Worm (Caenorhabditis elegans) whole organism, young adult: ENCODE measurements around the gene Y50D4A.1.

Experiments
- D2030.7 ChIP-seq: fragments of 200-800 bp; sonication (Bioruptor generic); IDR thresholded peaks from 2 replicates; pipeline ENCODE4 v1.3.6; 2022; ENCODE audit warnings: missing genetic modification reagents, missing genetic modification characterization, missing compliant biosample characterization
- F23B12.7 ChIP-seq: sonication (generic microtip); optimal IDR thresholded peaks from 2 replicates; lab custom pipeline; 2017; ENCODE audit warnings: missing genetic modification characterization, mild to moderate bottlenecking, missing compliant biosample characterization, antibody characterized with exemption, moderate library complexity; ENCODE audit not compliant: insufficient read depth
- F37B4.10 ChIP-seq: fragments of 200-800 bp; sonication (Bioruptor generic); IDR thresholded peaks from 2 replicates; pipeline ENCODE4 v1.3.6; 2022; ENCODE audit warnings: missing genetic modification characterization, missing compliant biosample characterization
- F52B5.7 ChIP-seq: sonication (generic microtip); optimal IDR thresholded peaks from 2 replicates; lab custom pipeline; 2016; ENCODE audit warnings: mild to moderate bottlenecking, missing genetic modification characterization, missing compliant biosample characterization
- F57A8.1 ChIP-seq: fragments of 200-800 bp; sonication (Bioruptor generic); optimal IDR thresholded peaks from 2 replicates; lab custom pipeline; 2018; ENCODE audit warnings: mild to moderate bottlenecking, missing genetic modification characterization, moderate library complexity, missing compliant biosample characterization
- F57C9.4 ChIP-seq: sonication (generic microtip); optimal IDR thresholded peaks from 2 replicates; lab custom pipeline; 2017; ENCODE audit warnings: mild to moderate bottlenecking, missing genetic modification characterization, missing compliant biosample characterization
- T26A5.8 ChIP-seq: sonication (generic microtip); optimal IDR thresholded peaks from 2 replicates; lab custom pipeline; 2016; ENCODE audit warnings: missing genetic modification characterization, missing compliant biosample characterization
- Y53G8AR.9 ChIP-seq: fragments of 200-800 bp; sonication (Bioruptor generic); conservative IDR thresholded peaks from 2 replicates; pipeline ENCODE4 v1.3.6; 2022; ENCODE audit warnings: missing genetic modification reagents, missing genetic modification characterization, missing compliant biosample characterization
- Y56A3A.18 ChIP-seq: fragments of 200-800 bp; sonication (Bioruptor generic); IDR thresholded peaks from 2 replicates; pipeline ENCODE4 v1.3.6; 2022; ENCODE audit warnings: missing genetic modification reagents, missing genetic modification characterization, missing compliant biosample characterization
- Y67H2A.10 ChIP-seq: fragments of 200-800 bp; sonication (Bioruptor generic); conservative IDR thresholded peaks from 2 replicates; pipeline ENCODE4 v1.3.6; 2022; ENCODE audit warnings: missing genetic modification reagents, missing genetic modification characterization, missing compliant biosample characterization
- Y95B8A.8 ChIP-seq: fragments of 200-800 bp; sonication (Bioruptor generic); IDR thresholded peaks from 2 replicates; pipeline ENCODE4 v1.3.6; 2022; ENCODE audit warnings: missing genetic modification reagents, missing genetic modification characterization, missing compliant biosample characterization
- aptf-2 ChIP-seq: fragments of 200-800 bp; sonication (Bioruptor generic); conservative IDR thresholded peaks from 2 replicates; pipeline ENCODE4 v1.3.6; 2022; ENCODE audit warnings: missing genetic modification reagents, missing genetic modification characterization, missing compliant biosample characterization
- ccch-3 ChIP-seq: fragments of 200-800 bp; sonication (Bioruptor generic); optimal IDR thresholded peaks from 2 replicates; lab custom pipeline; 2018; ENCODE audit warnings: mild to moderate bottlenecking, missing genetic modification characterization, missing compliant biosample characterization
- ceh-100 ChIP-seq: fragments of 200-800 bp; sonication (Bioruptor generic); IDR thresholded peaks from 2 replicates; pipeline ENCODE4 v1.3.6; 2022; ENCODE audit warnings: missing genetic modification reagents, missing genetic modification characterization, missing compliant biosample characterization
- dpl-1 ChIP-seq: fragments of 150-350 bp; optimal IDR thresholded peaks from 2 replicates; lab custom pipeline; 2014; ENCODE audit warnings: missing biosample characterization, missing genetic modification reagents, missing genetic modification characterization
- efl-1 ChIP-seq: fragments of 150-350 bp; optimal IDR thresholded peaks from 2 replicates; lab custom pipeline; 2014; ENCODE audit warnings: missing biosample characterization, missing genetic modification reagents, missing genetic modification characterization
- fkh-3 ChIP-seq: sonication (generic microtip); optimal IDR thresholded peaks from 2 replicates; lab custom pipeline; 2016; ENCODE audit warnings: mild to moderate bottlenecking, missing genetic modification characterization, missing compliant biosample characterization
- hsf-1 ChIP-seq: fragments of 200-800 bp; sonication (Bioruptor generic); IDR thresholded peaks from 2 replicates; pipeline ENCODE4 v1.3.6; 2022; ENCODE audit warnings: missing genetic modification reagents, missing genetic modification characterization, missing compliant biosample characterization
- lin-35 ChIP-seq, 3 experiments: fragments of 150-350 bp in 2 of 3; sonication (generic microtip) in 1 of 3; optimal IDR thresholded peaks; 2 replicates each; lab custom pipeline; 2014 to 2018; ENCODE audit warnings: missing biosample characterization in 3 of 3, missing genetic modification characterization in 3 of 3, missing genetic modification reagents in 3 of 3
- lin-40 ChIP-seq: sonication (generic microtip); optimal IDR thresholded peaks from 2 replicates; lab custom pipeline; 2016; ENCODE audit warnings: missing genetic modification characterization, mild to moderate bottlenecking, missing compliant biosample characterization, missing genotype, missing genetic modification reagents
- lsl-1 ChIP-seq: fragments of 200-800 bp; sonication (Bioruptor generic); optimal IDR thresholded peaks from 2 replicates; lab custom pipeline; 2018; ENCODE audit warnings: mild to moderate bottlenecking, missing genetic modification characterization, moderate library complexity, missing compliant biosample characterization
- lsy-27 ChIP-seq: sonication (generic microtip); optimal IDR thresholded peaks from 2 replicates; lab custom pipeline; 2017; ENCODE audit warnings: missing genetic modification characterization, mild to moderate bottlenecking, missing compliant biosample characterization, antibody characterized with exemption, missing genotype, borderline replicate concordance; ENCODE audit not compliant: insufficient read depth
- madf-3 ChIP-seq: fragments of 200-800 bp; sonication (Bioruptor generic); IDR thresholded peaks from 2 replicates; pipeline ENCODE4 v1.3.6; 2022; ENCODE audit warnings: missing genetic modification reagents, missing genetic modification characterization, missing compliant biosample characterization
- mcd-1 ChIP-seq: fragments of 200-800 bp; sonication (Bioruptor generic); IDR thresholded peaks from 2 replicates; pipeline ENCODE4 v1.3.6; 2022; ENCODE audit warnings: missing genetic modification reagents, missing genetic modification characterization, missing compliant biosample characterization
- pbrm-1 ChIP-seq: fragments of 200-800 bp; sonication (Bioruptor generic); IDR thresholded peaks from 2 replicates; pipeline ENCODE4 v1.3.6; 2022; ENCODE audit warnings: missing genetic modification reagents, missing genetic modification characterization, missing compliant biosample characterization
- rcor-1 ChIP-seq: fragments of 200-800 bp; sonication (Bioruptor generic); IDR thresholded peaks from 2 replicates; pipeline ENCODE4 v1.3.6; 2022; ENCODE audit warnings: missing genetic modification reagents, missing genetic modification characterization, missing compliant biosample characterization
- rpc-1 ChIP-seq, 2 experiments: fragments of 150-350 bp in 1 of 2; sonication (generic microtip) in 1 of 2; optimal IDR thresholded peaks; 2 replicates each; lab custom pipeline; 2014 to 2018; ENCODE audit warnings: missing biosample characterization in 1 of 2, missing genetic modification characterization in 1 of 2, missing genetic modification reagents in 1 of 2, missing genotype in 1 of 2
- sea-2 ChIP-seq: fragments of 200-800 bp; sonication (Bioruptor generic); IDR thresholded peaks from 2 replicates; pipeline ENCODE4 v1.3.6; 2022; ENCODE audit warnings: missing genetic modification characterization, missing compliant biosample characterization
- snpc-1.1 ChIP-seq: sonication (generic microtip); optimal IDR thresholded peaks from 2 replicates; lab custom pipeline; 2017; ENCODE audit warnings: missing genetic modification characterization, mild to moderate bottlenecking, missing compliant biosample characterization, antibody characterized with exemption, moderate library complexity, missing genotype, missing genetic modification reagents; ENCODE audit not compliant: insufficient read depth
- snpc-3.4 ChIP-seq: sonication (generic microtip); optimal IDR thresholded peaks from 2 replicates; lab custom pipeline; 2017; ENCODE audit warnings: missing genetic modification characterization, mild to moderate bottlenecking, missing compliant biosample characterization, antibody characterized with exemption, moderate library complexity, missing genotype, missing genetic modification reagents
- sptf-2 ChIP-seq: fragments of 200-800 bp; sonication (Bioruptor generic); optimal IDR thresholded peaks from 2 replicates; lab custom pipeline; 2018; ENCODE audit warnings: mild to moderate bottlenecking, missing genetic modification characterization, missing compliant biosample characterization
- xnd-1 ChIP-seq: sonication (generic microtip); optimal IDR thresholded peaks from 2 replicates; lab custom pipeline; 2016; ENCODE audit warnings: missing genotype, missing genetic modification reagents, missing genetic modification characterization, missing compliant biosample characterization
- ztf-3 ChIP-seq: fragments of 200-800 bp; sonication (Bioruptor generic); optimal IDR thresholded peaks from 2 replicates; lab custom pipeline; 2018; ENCODE audit warnings: mild to moderate bottlenecking, missing genetic modification characterization, missing compliant biosample characterization

Gene Y50D4A.1

DNA sequence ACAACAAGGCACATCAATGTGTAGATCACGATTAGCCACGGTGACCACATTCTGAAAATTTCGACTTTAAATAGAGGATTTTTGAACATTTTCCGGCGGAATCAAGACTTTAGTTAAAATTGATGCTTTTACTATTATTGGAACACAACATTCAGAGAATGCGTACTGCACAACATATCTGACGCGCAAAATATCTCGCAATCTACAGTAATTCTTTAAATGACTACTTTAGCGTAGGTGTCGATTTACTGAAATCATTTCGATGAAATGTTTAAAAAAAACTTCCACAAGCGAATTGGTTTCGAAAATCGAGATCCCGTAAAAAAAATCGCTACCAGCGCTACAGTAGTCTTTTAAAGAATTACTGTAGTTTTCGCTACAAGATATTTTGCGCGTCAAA is 12.8 kb downstream of the Y50D4A.1 start, which contains the start of gene Y50D4A.10:
Gene Y50D4A.10, minus strand, starts transcription at position 57 of the 400 bp plus-strand sequence.
- TF ChIP-seq ccch-3 (GFP tag; lab: Kevin White, UChicago) (no peak), Y53G8AR.9 (GFP tag; lab: Robert Waterston, UW) (no peak)

DNA sequence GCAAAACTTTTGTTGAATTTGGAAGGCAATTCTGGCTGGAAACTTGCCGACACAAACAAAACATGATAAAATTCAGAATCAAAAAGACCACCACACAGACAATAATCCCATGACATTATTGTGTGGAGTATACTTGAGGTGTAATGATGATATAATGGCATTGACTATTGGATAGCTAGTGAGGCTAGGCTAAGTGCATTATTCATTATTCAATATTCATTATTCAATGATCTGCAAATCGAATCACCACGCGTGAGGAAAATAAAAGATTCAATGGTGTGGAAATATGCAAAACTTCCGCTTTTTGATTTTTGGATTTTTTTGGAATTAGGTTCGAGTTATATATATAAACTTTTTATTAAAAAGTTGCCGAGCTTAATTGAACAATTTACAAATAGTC is 15.9 kb downstream of the Y50D4A.1 start:
- TF ChIP-seq efl-1 (GFP tag; lab: Kevin White, UChicago) = no peak
- no peak for TF ChIP-seq sptf-2 (GFP tag; lab: Kevin White, UChicago)
- TF ChIP-seq fkh-3 (tag; lab: Kevin White, UChicago) = no peak
- no peak for TF ChIP-seq ztf-3 (GFP tag; lab: Kevin White, UChicago)
- no peak for TF ChIP-seq F23B12.7 (tag; lab: Kevin White, UChicago)
- no peak for TF ChIP-seq aptf-2 (GFP tag; lab: Robert Waterston, UW)
- TF ChIP-seq rcor-1 (GFP tag; lab: Robert Waterston, UW) = no peak
- TF ChIP-seq F57A8.1 = no peak
- TF ChIP-seq mcd-1 = no peak
- TF ChIP-seq hsf-1 (GFP tag; lab: Robert Waterston, UW) = no peak
- TF ChIP-seq ccch-3 (GFP tag; lab: Kevin White, UChicago) = no peak
- no peak for TF ChIP-seq F37B4.10 (GFP tag; lab: Robert Waterston, UW)

DNA sequence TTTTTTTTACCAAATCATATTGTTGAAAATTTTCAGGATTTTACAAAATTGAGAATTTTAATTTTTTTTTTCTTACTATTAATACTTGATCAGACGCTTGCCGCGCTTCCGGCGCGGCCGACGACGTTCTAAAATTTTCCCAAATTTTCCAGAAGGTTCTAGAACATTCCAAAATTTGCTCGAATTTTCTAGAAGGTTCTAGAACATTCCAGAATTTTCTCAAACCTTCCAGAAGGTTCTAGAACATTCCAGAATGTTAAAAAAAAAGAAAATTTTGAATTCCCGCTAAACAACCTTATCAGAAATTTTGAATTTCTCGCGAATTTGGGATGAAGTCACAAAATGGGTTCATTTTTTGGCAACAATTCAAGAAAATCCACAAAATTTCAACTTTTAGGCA is 18.6 kb downstream of the Y50D4A.1 start:
- TF ChIP-seq F52B5.7 (no peak), T26A5.8 (tag; lab: Kevin White, UChicago) (no peak), lin-35 (GFP tag; optimal IDR thresholded peaks at IDR 0.05; lab: Kevin White, UChicago) (no peak), hsf-1 (GFP tag; lab: Robert Waterston, UW) (peak; percentile 94), lsl-1 (GFP tag; lab: Kevin White, UChicago) (no peak), dpl-1 (GFP tag; lab: Kevin White, UChicago) (no peak), rpc-1 (optimal IDR thresholded peaks at IDR 0.05; lab: Kevin White, UChicago) (peak; percentile 0), rpc-1 (tag; optimal IDR thresholded peaks at IDR 0.05; lab: Kevin White, UChicago) (no peak), pbrm-1 (no peak)
- TF ChIP-seq, all 124 proteins: peak for 2

DNA sequence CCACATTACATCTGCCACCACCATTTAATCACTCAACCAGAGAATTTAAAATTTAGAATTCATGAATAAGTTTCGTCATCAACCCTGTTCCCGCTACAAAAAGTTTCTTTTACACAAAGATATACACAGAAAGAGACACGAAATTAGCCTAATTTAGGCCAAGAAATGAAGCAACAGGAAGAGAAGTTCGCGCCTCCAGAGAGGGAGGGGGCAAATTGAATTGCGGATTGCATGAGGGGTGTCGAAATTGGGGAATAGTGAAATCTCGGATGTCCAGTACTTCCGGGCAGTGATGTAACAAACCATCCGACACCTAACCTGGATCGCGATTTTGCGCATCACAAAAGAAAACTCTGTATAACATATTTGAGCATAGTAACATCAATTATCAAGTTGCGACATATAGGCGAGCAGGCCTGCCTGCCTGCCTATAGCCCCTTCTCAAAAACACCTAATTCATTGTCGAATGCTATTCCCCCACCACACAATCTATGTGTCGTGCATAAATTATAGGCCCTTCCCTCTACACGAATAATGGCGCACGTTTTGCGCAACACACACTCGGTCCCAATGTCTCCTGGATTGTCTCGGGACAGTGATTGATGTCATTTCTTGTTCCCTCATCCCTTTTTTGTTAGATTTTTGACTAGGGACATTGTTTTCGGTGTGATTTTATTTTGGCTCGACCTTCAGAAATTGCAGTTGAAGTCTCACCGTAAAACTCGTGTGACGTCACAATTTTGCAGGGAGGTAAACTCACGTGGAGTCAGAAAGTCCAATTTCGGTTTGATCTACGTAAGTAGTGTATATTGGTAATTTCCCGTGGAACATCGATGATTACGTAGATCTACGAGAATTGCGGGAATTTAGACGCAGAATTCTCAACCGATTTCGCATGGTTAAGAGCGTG is 20.3 kb downstream of the Y50D4A.1 start:
- TF ChIP-seq F37B4.10 (GFP tag; lab: Robert Waterston, UW) (no peak), xnd-1 (tag; lab: Kevin White, UChicago) (no peak), ceh-100 (no peak), D2030.7 (GFP tag; lab: Robert Waterston, UW) (no peak), lsy-27 (tag; lab: Kevin White, UChicago) (no peak), Y56A3A.18 (GFP tag; lab: Robert Waterston, UW) (no peak), Y95B8A.8 (GFP tag; lab: Robert Waterston, UW) (no peak), madf-3 (GFP tag; lab: Robert Waterston, UW) (no peak), rpc-1 (optimal IDR thresholded peaks at IDR 0.05; lab: Kevin White, UChicago) (no peak), rpc-1 (tag; optimal IDR thresholded peaks at IDR 0.05; lab: Kevin White, UChicago) (no peak), sptf-2 (GFP tag; lab: Kevin White, UChicago) (no peak), snpc-3.4 (tag; lab: Kevin White, UChicago) (no peak), snpc-1.1 (tag; lab: Kevin White, UChicago) (no peak), F57C9.4 (tag; lab: Kevin White, UChicago) (no peak), lin-40 (no peak), Y67H2A.10 (GFP tag; lab: Robert Waterston, UW) (no peak), sea-2 (GFP tag; lab: Robert Waterston, UW) (no peak)
